Worm (Caenorhabditis elegans) whole organism, L4 larva: Measurements from ENCODE around the gene pho-8.

Source experiments
- ces-1 ChIP-seq: fragments of 150-350 bp; sonication (generic microtip); optimal IDR thresholded peaks from 4 replicates; lab custom pipeline; 2014; ENCODE audit warnings: missing biosample characterization, missing genetic modification reagents, missing genetic modification characterization
- egl-27 ChIP-seq: sonication (generic microtip); optimal IDR thresholded peaks from 3 replicates; lab custom pipeline; 2017; ENCODE audit warnings: missing biosample characterization, missing genetic modification reagents, missing genetic modification characterization

- no peak for TF ChIP-seq ces-1
- no peak for TF ChIP-seq egl-27
Measured at ce11 chrV:11818786-11819185, 14.6 kb upstream of the pho-8 start.
